Fruit fly (Drosophila melanogaster): ENCODE data around the gene PpD6.

dm6 chr2L:3083510-3083909 is 26.0 kb upstream of the PpD6 start:
- no peak for TF ChIP-seq Hnf4 (GFP tag; optimal IDR thresholded peaks at IDR 0.05)
- TF ChIP-seq OdsH (GFP tag; optimal IDR thresholded peaks at IDR 0.05) = no peak
- TF ChIP-seq foxo (GFP tag; optimal IDR thresholded peaks at IDR 0.05) = no peak
- no peak for TF ChIP-seq br (GFP tag; optimal IDR thresholded peaks at IDR 0.05)
- TF ChIP-seq usp (GFP tag; optimal IDR thresholded peaks at IDR 0.05) = no peak
- no peak for TF ChIP-seq h (GFP tag; optimal IDR thresholded peaks at IDR 0.05)
- no peak for TF ChIP-seq lola (GFP tag; optimal IDR thresholded peaks at IDR 0.05)
- no peak for TF ChIP-seq dmrt93B (GFP tag; optimal IDR thresholded peaks at IDR 0.05)
- TF ChIP-seq brk (GFP tag; optimal IDR thresholded peaks at IDR 0.05) = no peak

Data from whole organism, wandering third instar larva.